Fruit fly (Drosophila melanogaster) whole organism, prepupa: ENCODE data around the gene Paris.

ENCODE experiments used
- CG31627 ChIP-seq: fragments of 200-800 bp; sonication (Bioruptor generic); optimal IDR thresholded peaks from 3 replicates; lab custom pipeline; 2016; ENCODE audit warnings: missing biosample characterization, missing genetic modification characterization
- Eip93F ChIP-seq: fragments of 200-800 bp; sonication (Bioruptor generic); optimal IDR thresholded peaks from 2 replicates; lab custom pipeline; 2016; ENCODE audit warnings: missing biosample characterization, mild to moderate bottlenecking, missing genetic modification characterization

DNA sequence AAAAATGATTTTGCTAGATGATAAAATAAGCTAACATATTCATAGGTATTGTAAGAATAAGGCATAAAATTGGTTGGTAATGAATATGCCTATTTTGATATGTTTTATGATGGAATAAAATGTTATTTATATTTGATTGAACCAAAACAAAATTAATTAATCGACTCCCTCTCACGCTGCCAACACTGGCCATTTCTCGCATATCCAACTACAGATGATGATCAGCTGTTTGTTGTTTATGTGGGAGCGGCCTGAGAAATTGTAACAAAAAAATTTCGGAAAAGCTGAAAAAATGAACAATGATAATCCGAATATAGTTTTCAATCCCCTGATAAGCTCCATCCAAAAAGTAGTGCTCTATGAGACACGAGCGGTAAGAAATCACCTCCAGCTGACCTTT lies 1.5 kb downstream of the Paris start, which contains the start of gene FIG4:
- TF ChIP-seq CG31627 (GFP tag; lab: Kevin White, UChicago), result no peak
- TF ChIP-seq Eip93F (GFP tag; lab: Kevin White, UChicago), result no peak
